Fruit fly (Drosophila melanogaster): ENCODE data around the gene CG7557.

CG7557 gene

dm6 chr3L:11431251-11431925 is 13.6 kb upstream of the CG7557 start (continued):
- TF ChIP-seq CG6276 (GFP tag; optimal IDR thresholded peaks at IDR 0.05) (peak; percentile 84), CG8319 (GFP tag; optimal IDR thresholded peaks at IDR 0.05) (peak; percentile 93), salr (GFP tag; optimal IDR thresholded peaks at IDR 0.05) (peak; percentile 91 to 95), Eip93F (GFP tag; optimal IDR thresholded peaks at IDR 0.05) (peak; percentile 62), eg (GFP tag; IDR thresholded peaks at IDR 0.05) (peak; percentile 97), fd59A (GFP tag; optimal IDR thresholded peaks at IDR 0.05) (peak; percentile 94), CG10669 (GFP tag; optimal IDR thresholded peaks at IDR 0.05) (peak; percentile 90), CG10631 (GFP tag; optimal IDR thresholded peaks at IDR 0.05) (peak; percentile 97), CG11762 (GFP tag; optimal IDR thresholded peaks at IDR 0.05; ENCODE audit: insufficient read depth) (peak; percentile 90), CG6163 (GFP tag; IDR thresholded peaks at IDR 0.05) (peak; percentile 98), CG7368 (GFP tag; optimal IDR thresholded peaks at IDR 0.05) (peak; percentile 92), esn (GFP tag; optimal IDR thresholded peaks at IDR 0.05) (peak; percentile 94), spab (GFP tag; optimal IDR thresholded peaks at IDR 0.05) (peak; percentile 86), svp (GFP tag) (peak; percentile 91), CG32006 (GFP tag; optimal IDR thresholded peaks at IDR 0.05) (peak; percentile 95), Sox15 (GFP tag; optimal IDR thresholded peaks at IDR 0.05) (peak; percentile 98)

- TF ChIP-seq CG6163 (GFP tag; IDR thresholded peaks at IDR 0.05) (peak; percentile 43; the same call in 1 of the 3 replicates), CG6276 (GFP tag; optimal IDR thresholded peaks at IDR 0.05) (no peak), ss (GFP tag; optimal IDR thresholded peaks at IDR 0.05) (peak in 1 of 2 experiments; percentile 49)
These were observed 13.0 kb upstream of the CG7557 start for dm6 chr3L:11431926-11432323.

dm6 chr3L:11432472-11432871 is 12.5 kb upstream of the CG7557 start:
- no peak for TF ChIP-seq lz (GFP tag; optimal IDR thresholded peaks at IDR 0.05)
- TF ChIP-seq CG31627 (GFP tag; optimal IDR thresholded peaks at IDR 0.05) = no peak
- no peak for TF ChIP-seq CG10669 (GFP tag; optimal IDR thresholded peaks at IDR 0.05)
- TF ChIP-seq Lpt (GFP tag; optimal IDR thresholded peaks at IDR 0.05) = no peak
- TF ChIP-seq Sox14 (GFP tag; optimal IDR thresholded peaks at IDR 0.05) = no peak
- no peak for TF ChIP-seq fd85E (GFP tag; optimal IDR thresholded peaks at IDR 0.05)
- no peak for TF ChIP-seq CG10631 (GFP tag; optimal IDR thresholded peaks at IDR 0.05)
- TF ChIP-seq cyc (GFP tag; optimal IDR thresholded peaks at IDR 0.05) = no peak
- TF ChIP-seq spab (GFP tag; optimal IDR thresholded peaks at IDR 0.05) = no peak
- TF ChIP-seq Met (GFP tag; optimal IDR thresholded peaks at IDR 0.05) = no peak
- no peak for TF ChIP-seq pdm3 (GFP tag; optimal IDR thresholded peaks at IDR 0.05)
- no peak for TF ChIP-seq Hr4 (GFP tag; optimal IDR thresholded peaks at IDR 0.05)
- TF ChIP-seq svp (GFP tag) = no peak
- no peak for TF ChIP-seq CG3032 (tag; optimal IDR thresholded peaks at IDR 0.05)
- no peak for TF ChIP-seq dsx (GFP tag; optimal IDR thresholded peaks at IDR 0.05; ENCODE audit: poor library complexity, severe bottlenecking)
- no peak for TF ChIP-seq CG16779 (tag; optimal IDR thresholded peaks at IDR 0.05)
- no peak for TF ChIP-seq CG34406 (GFP tag; optimal IDR thresholded peaks at IDR 0.05)
- no peak for TF ChIP-seq Gug (GFP tag; IDR thresholded peaks at IDR 0.05)
- no peak for TF ChIP-seq CG32006 (GFP tag; optimal IDR thresholded peaks at IDR 0.05)

- no peak for TF ChIP-seq CG32006 (GFP tag; optimal IDR thresholded peaks at IDR 0.05)
- peak; percentile 27 for TF ChIP-seq CG6808 (GFP tag; optimal IDR thresholded peaks at IDR 0.05)
- TF ChIP-seq CG11294 (GFP tag; IDR thresholded peaks at IDR 0.05) = no peak; the same call in 1 of the 2 replicates
- peak; percentile 11 for TF ChIP-seq dsx (GFP tag; optimal IDR thresholded peaks at IDR 0.05; ENCODE audit: poor library complexity, severe bottlenecking)
- no peak for TF ChIP-seq pdm3 (GFP tag; optimal IDR thresholded peaks at IDR 0.05)
- peak; percentile 10 for TF ChIP-seq spab (GFP tag; optimal IDR thresholded peaks at IDR 0.05)
- TF ChIP-seq CG1621 (tag; optimal IDR thresholded peaks at IDR 0.05) = no peak
- TF ChIP-seq Lpt (GFP tag; optimal IDR thresholded peaks at IDR 0.05) = no peak
- peak; percentile 38; the same call in 1 of the 3 replicates for TF ChIP-seq CG8119 (GFP tag; IDR thresholded peaks at IDR 0.05)
- TF ChIP-seq Met (GFP tag; optimal IDR thresholded peaks at IDR 0.05) = peak; percentile 3
- no peak for TF ChIP-seq CG31627 (GFP tag; optimal IDR thresholded peaks at IDR 0.05)
- no peak for TF ChIP-seq Blimp-1 (GFP tag; optimal IDR thresholded peaks at IDR 0.05)
- TF ChIP-seq CG8319 (GFP tag; optimal IDR thresholded peaks at IDR 0.05) = peak; percentile 16
- no peak for TF ChIP-seq CG6276 (GFP tag; optimal IDR thresholded peaks at IDR 0.05)
- no peak for TF ChIP-seq achi (GFP tag; optimal IDR thresholded peaks at IDR 0.05)
- peak; percentile 36 for TF ChIP-seq CG3032 (tag; optimal IDR thresholded peaks at IDR 0.05)
- no peak for TF ChIP-seq Hr4 (GFP tag; optimal IDR thresholded peaks at IDR 0.05)
- no peak for TF ChIP-seq CG9139 (GFP tag; optimal IDR thresholded peaks at IDR 0.05)
- TF ChIP-seq fd59A (GFP tag; optimal IDR thresholded peaks at IDR 0.05) = no peak
- TF ChIP-seq lz (GFP tag; optimal IDR thresholded peaks at IDR 0.05) = peak; percentile 36
- no peak for TF ChIP-seq CG8632 (GFP tag; optimal IDR thresholded peaks at IDR 0.05)
- no peak for TF ChIP-seq CG11762 (GFP tag; optimal IDR thresholded peaks at IDR 0.05; ENCODE audit: insufficient read depth)
- TF ChIP-seq Ets21C (GFP tag; optimal IDR thresholded peaks at IDR 0.05) = no peak
- TF ChIP-seq CG6163 (GFP tag; IDR thresholded peaks at IDR 0.05) = peak; percentile 61; the same call in 1 of the 3 replicates
- peak; percentile 49 for TF ChIP-seq CG3919 (GFP tag; optimal IDR thresholded peaks at IDR 0.05)
- no peak for TF ChIP-seq Sox102F (GFP tag; optimal IDR thresholded peaks at IDR 0.05)
These were observed 11.8 kb upstream of the CG7557 start for dm6 chr3L:11433151-11433550.

All from whole organism, prepupa.